Worm (Caenorhabditis elegans) whole organism, L1 larva: Measurements from ENCODE around the gene fbxa-160.

Source experiments
- alr-1 ChIP-seq: fragments of 200-800 bp; sonication (Bioruptor generic); optimal IDR thresholded peaks from 2 replicates; lab custom pipeline; 2018; ENCODE audit warnings: borderline replicate concordance, mild to moderate bottlenecking, missing genetic modification characterization, missing compliant biosample characterization
- efl-1 ChIP-seq, 4 experiments: fragments of 150-350 bp; optimal IDR thresholded peaks in 3 of 4; peaks in 1 of 4; 1 replicate in 1 of 4; 2 replicates in 3 of 4; lab custom pipeline; 2014; ENCODE audit warnings: missing biosample characterization in 2 of 4, missing genetic modification characterization in 2 of 4, missing genetic modification reagents in 2 of 4
- egl-27 ChIP-seq, 2 experiments: fragments of 150-350 bp in 1 of 2; sonication (generic microtip); optimal IDR thresholded peaks; 3 replicates each; lab custom pipeline; 2017 to 2018; ENCODE audit warnings: missing biosample characterization in 2 of 2, missing genetic modification characterization in 2 of 2, missing genetic modification reagents in 2 of 2
- lin-13 ChIP-seq: fragments of 150-350 bp; optimal IDR thresholded peaks from 2 replicates; lab custom pipeline; 2014; ENCODE audit warnings: missing biosample characterization, missing genetic modification reagents, missing genetic modification characterization
- lin-35 ChIP-seq, 2 experiments: fragments of 150-350 bp; optimal IDR thresholded peaks; 2 replicates each; lab custom pipeline; 2014; ENCODE audit warnings: missing biosample characterization in 2 of 2, missing genetic modification characterization in 2 of 2, missing genetic modification reagents in 2 of 2
- lir-3 ChIP-seq: sonication (generic microtip); optimal IDR thresholded peaks from 2 replicates; lab custom pipeline; 2016; ENCODE audit warnings: mild to moderate bottlenecking, missing genetic modification characterization, moderate library complexity, missing compliant biosample characterization; ENCODE audit not compliant: poor library complexity
- nhr-11 ChIP-seq: fragments of 150-350 bp; optimal IDR thresholded peaks from 2 replicates; lab custom pipeline; 2014; ENCODE audit warnings: missing biosample characterization, missing genetic modification characterization
- pax-3 ChIP-seq: fragments of 200-800 bp; sonication (Bioruptor generic); optimal IDR thresholded peaks from 2 replicates; lab custom pipeline; 2018; ENCODE audit warnings: mild to moderate bottlenecking, missing genetic modification characterization, moderate library complexity, missing compliant biosample characterization
- pqm-1 ChIP-seq: sonication (generic microtip); optimal IDR thresholded peaks from 3 replicates; lab custom pipeline; 2017; ENCODE audit warnings: missing biosample characterization, missing genetic modification characterization
- unc-62 ChIP-seq: fragments of 150-350 bp; optimal IDR thresholded peaks from 2 replicates; lab custom pipeline; 2014; ENCODE audit warnings: missing biosample characterization, missing genetic modification reagents, missing genetic modification characterization
- unc-98 ChIP-seq: fragments of 200-800 bp; sonication (Bioruptor generic); IDR thresholded peaks from 2 replicates; pipeline ENCODE4 v1.3.6; 2022; ENCODE audit warnings: missing genetic modification characterization, missing compliant biosample characterization

DNA sequence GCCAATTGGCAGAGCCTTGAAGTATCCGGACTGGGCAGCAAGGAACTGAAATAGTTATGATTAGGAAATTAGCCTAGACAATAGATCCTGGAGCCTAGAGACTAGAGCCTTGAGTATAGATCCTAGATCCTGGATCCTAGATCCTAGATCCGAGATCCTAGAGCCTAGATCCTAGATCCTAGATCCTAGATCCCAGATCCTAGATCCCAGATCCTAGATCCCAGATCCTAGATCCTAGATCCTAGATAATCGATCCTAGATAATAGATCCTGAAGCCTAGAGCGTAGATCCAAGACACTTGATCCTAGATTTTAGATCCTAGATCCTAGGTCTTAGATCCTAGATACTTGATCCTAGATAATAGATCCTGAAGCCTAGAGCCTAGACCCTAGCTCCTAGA, 19.5 kb downstream of the fbxa-160 start:
- TF ChIP-seq lir-3 (no peak), lin-35 (GFP tag; optimal IDR thresholded peaks at IDR 0.05; lab: Kevin White, UChicago) (no peak), pqm-1 (tag; lab: Kevin White, UChicago) (no peak), unc-62 (GFP tag; lab: Kevin White, UChicago) (no peak), efl-1 (optimal IDR thresholded peaks at IDR 0.05; lab: Kevin White, UChicago) (no peak), efl-1 (GFP tag; optimal IDR thresholded peaks at IDR 0.05 in 1 of 2; lab: Kevin White, UChicago) (no peak), nhr-11 (tag; lab: Kevin White, UChicago) (no peak), alr-1 (tag; lab: Kevin White, UChicago) (no peak), unc-98 (GFP tag; lab: Robert Waterston, UW) (no peak), lin-13 (GFP tag; lab: Kevin White, UChicago) (no peak), pax-3 (no peak), egl-27 (tag; optimal IDR thresholded peaks at IDR 0.05; lab: Kevin White, UChicago) (no peak)
